Fruit fly (Drosophila melanogaster) whole organism: ENCODE results near the gene papi.

Source experiments
- EcR ChIP-seq, 2 experiments: fragments of >200 bp; optimal IDR thresholded peaks; 2 replicates each; lab custom pipeline; 2017; ENCODE audit warnings: missing biosample characterization in 2 of 2, missing genetic modification characterization in 2 of 2, missing genetic modification reagents in 2 of 2
- usp ChIP-seq: fragments of >200 bp; optimal IDR thresholded peaks from 2 replicates; lab custom pipeline; 2017; ENCODE audit warnings: missing biosample characterization, missing genetic modification characterization, mixed read lengths

DNA sequence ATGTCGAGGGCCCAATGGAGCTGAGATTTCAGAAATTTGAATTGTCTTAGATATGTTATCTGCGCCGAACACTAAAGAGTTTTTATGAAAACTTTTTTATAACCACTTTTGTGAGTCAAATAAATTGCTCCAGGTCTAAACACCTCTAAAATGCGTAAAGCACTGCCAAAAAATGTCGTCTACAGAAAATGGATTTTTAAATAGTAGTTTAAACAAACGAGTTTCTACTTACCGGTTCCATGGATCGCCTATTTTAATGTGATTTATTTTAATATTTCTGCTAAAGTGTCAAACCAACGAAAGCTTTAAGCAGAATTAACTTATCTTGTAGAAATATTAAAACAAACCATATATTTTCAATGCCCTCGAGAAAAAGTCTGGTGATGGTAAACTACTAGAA, 14.5 kb upstream of the papi start, which contains the start of gene CG31668:
- TF ChIP-seq EcR (GFP tag; optimal IDR thresholded peaks at IDR 0.05; lab: Kevin White, UChicago), result no peak
- no peak for TF ChIP-seq usp (GFP tag; lab: Kevin White, UChicago)
